Worm (Caenorhabditis elegans) whole organism, L1 larva: Measurements from ENCODE around the gene ZK1236.1.

Source experiments
- C04F5.9 ChIP-seq: sonication (generic microtip); optimal IDR thresholded peaks from 2 replicates; lab custom pipeline; 2016; ENCODE audit warnings: missing genetic modification characterization, missing compliant biosample characterization
- C34B4.2 ChIP-seq: sonication (generic microtip); optimal IDR thresholded peaks from 2 replicates; lab custom pipeline; 2017; ENCODE audit warnings: mild to moderate bottlenecking, missing genetic modification characterization, missing compliant biosample characterization
- Y116A8C.19 ChIP-seq: sonication (generic microtip); optimal IDR thresholded peaks from 2 replicates; lab custom pipeline; 2016; ENCODE audit warnings: missing compliant biosample characterization, missing genetic modification characterization, borderline replicate concordance
- aha-1 ChIP-seq: fragments of 150-350 bp; optimal IDR thresholded peaks from 2 replicates; lab custom pipeline; 2014; ENCODE audit warnings: missing biosample characterization, missing genetic modification characterization
- alr-1 ChIP-seq: fragments of 200-800 bp; sonication (Bioruptor generic); optimal IDR thresholded peaks from 2 replicates; lab custom pipeline; 2018; ENCODE audit warnings: borderline replicate concordance, mild to moderate bottlenecking, missing genetic modification characterization, missing compliant biosample characterization
- aly-2 ChIP-seq: fragments of 150-350 bp; optimal IDR thresholded peaks from 2 replicates; lab custom pipeline; 2014; ENCODE audit warnings: missing biosample characterization, missing genetic modification characterization
- ceh-63 ChIP-seq: fragments of 200-800 bp; sonication (Bioruptor generic); optimal IDR thresholded peaks from 2 replicates; lab custom pipeline; 2018; ENCODE audit warnings: mild to moderate bottlenecking, missing genetic modification characterization, missing compliant biosample characterization
- ceh-88 ChIP-seq: fragments of 200-800 bp; sonication (Bioruptor generic); IDR thresholded peaks from 2 replicates; pipeline ENCODE4 v1.3.6; 2022; ENCODE audit warnings: missing genetic modification characterization, missing compliant biosample characterization
- ces-1 ChIP-seq: fragments of 150-350 bp; optimal IDR thresholded peaks from 2 replicates; lab custom pipeline; 2014; ENCODE audit warnings: missing biosample characterization, missing genetic modification reagents, missing genetic modification characterization
- efl-1 ChIP-seq, 4 experiments: fragments of 150-350 bp; optimal IDR thresholded peaks in 3 of 4; peaks in 1 of 4; 1 replicate in 1 of 4; 2 replicates in 3 of 4; lab custom pipeline; 2014; ENCODE audit warnings: missing biosample characterization in 2 of 4, missing genetic modification characterization in 2 of 4, missing genetic modification reagents in 2 of 4
- egl-13 ChIP-seq: sonication (generic microtip); optimal IDR thresholded peaks from 2 replicates; lab custom pipeline; 2016; ENCODE audit warnings: missing genotype, missing genetic modification reagents, missing genetic modification characterization, missing compliant biosample characterization
- egl-27 ChIP-seq, 2 experiments: fragments of 150-350 bp in 1 of 2; sonication (generic microtip); optimal IDR thresholded peaks; 3 replicates each; lab custom pipeline; 2017 to 2018; ENCODE audit warnings: missing biosample characterization in 2 of 2, missing genetic modification characterization in 2 of 2, missing genetic modification reagents in 2 of 2
- elt-3 ChIP-seq, 6 experiments: fragments of 150-350 bp in 1 of 6; sonication (generic microtip); optimal IDR thresholded peaks; 2 replicates each; lab custom pipeline; 2017 to 2018; ENCODE audit warnings: missing biosample characterization in 6 of 6, missing genetic modification characterization in 6 of 6, inconsistent platforms in 1 of 6
- fkh-4 ChIP-seq: sonication (generic microtip); optimal IDR thresholded peaks from 2 replicates; lab custom pipeline; 2016; ENCODE audit warnings: missing compliant biosample characterization, missing genetic modification characterization, borderline replicate concordance
- fkh-8 ChIP-seq: sonication (generic microtip); optimal IDR thresholded peaks from 2 replicates; lab custom pipeline; 2016; ENCODE audit warnings: mild to moderate bottlenecking, missing genetic modification characterization, missing compliant biosample characterization
- hlh-4 ChIP-seq: sonication (generic microtip); optimal IDR thresholded peaks from 2 replicates; lab custom pipeline; 2016; ENCODE audit warnings: mild to moderate bottlenecking, missing genetic modification characterization, missing compliant biosample characterization
- hpl-2 ChIP-seq: fragments of 150-350 bp; optimal IDR thresholded peaks from 2 replicates; lab custom pipeline; 2014; ENCODE audit warnings: missing biosample characterization, missing genetic modification reagents, missing genetic modification characterization
- isw-1 ChIP-seq: fragments of 200-800 bp; sonication (Bioruptor generic); IDR thresholded peaks from 2 replicates; pipeline ENCODE4 v1.3.6; 2022; ENCODE audit warnings: missing genetic modification characterization, missing compliant biosample characterization
- lin-13 ChIP-seq: fragments of 150-350 bp; optimal IDR thresholded peaks from 2 replicates; lab custom pipeline; 2014; ENCODE audit warnings: missing biosample characterization, missing genetic modification reagents, missing genetic modification characterization
- lin-35 ChIP-seq, 2 experiments: fragments of 150-350 bp; optimal IDR thresholded peaks; 2 replicates each; lab custom pipeline; 2014; ENCODE audit warnings: missing biosample characterization in 2 of 2, missing genetic modification characterization in 2 of 2, missing genetic modification reagents in 2 of 2
- lin-39 ChIP-seq: fragments of 150-350 bp; optimal IDR thresholded peaks from 2 replicates; lab custom pipeline; 2014; ENCODE audit warnings: missing biosample characterization, missing genetic modification reagents, missing genetic modification characterization
- lir-3 ChIP-seq: sonication (generic microtip); optimal IDR thresholded peaks from 2 replicates; lab custom pipeline; 2016; ENCODE audit warnings: mild to moderate bottlenecking, missing genetic modification characterization, moderate library complexity, missing compliant biosample characterization; ENCODE audit not compliant: poor library complexity
- lsy-2 ChIP-seq, 2 experiments: fragments of 150-350 bp; optimal IDR thresholded peaks; 2 replicates each; lab custom pipeline; 2014; ENCODE audit warnings: missing biosample characterization in 2 of 2, missing genetic modification characterization in 2 of 2
- mdl-1 ChIP-seq, 2 experiments: fragments of 150-350 bp; optimal IDR thresholded peaks; 2 replicates each; lab custom pipeline; 2014 to 2017; ENCODE audit warnings: missing biosample characterization in 2 of 2, missing genetic modification characterization in 2 of 2, inconsistent platforms in 1 of 2
- mep-1 ChIP-seq: fragments of 150-350 bp; optimal IDR thresholded peaks from 2 replicates; lab custom pipeline; 2014; ENCODE audit warnings: missing biosample characterization, missing genetic modification characterization
- nhr-11 ChIP-seq: fragments of 150-350 bp; optimal IDR thresholded peaks from 2 replicates; lab custom pipeline; 2014; ENCODE audit warnings: missing biosample characterization, missing genetic modification characterization
- nhr-19 ChIP-seq: fragments of 200-800 bp; sonication (Bioruptor generic); conservative IDR thresholded peaks from 2 replicates; pipeline ENCODE4 v1.3.6; 2022; ENCODE audit warnings: missing genetic modification characterization, missing compliant biosample characterization
- nhr-20 ChIP-seq: sonication (generic microtip); optimal IDR thresholded peaks from 2 replicates; lab custom pipeline; 2016; ENCODE audit warnings: mild to moderate bottlenecking, missing genetic modification characterization, missing compliant biosample characterization
- nhr-28 ChIP-seq: fragments of 150-350 bp; optimal IDR thresholded peaks from 2 replicates; lab custom pipeline; 2014; ENCODE audit warnings: missing biosample characterization, missing genetic modification characterization
- nhr-71 ChIP-seq: sonication (generic microtip); optimal IDR thresholded peaks from 2 replicates; lab custom pipeline; 2016; ENCODE audit warnings: mild to moderate bottlenecking, missing genetic modification characterization, moderate library complexity, missing compliant biosample characterization
- nhr-76 ChIP-seq: sonication (generic microtip); optimal IDR thresholded peaks from 2 replicates; lab custom pipeline; 2017; ENCODE audit warnings: missing biosample characterization, missing genetic modification characterization
- nhr-77 ChIP-seq: fragments of 150-350 bp; optimal IDR thresholded peaks from 2 replicates; lab custom pipeline; 2014; ENCODE audit warnings: missing biosample characterization, missing genetic modification characterization
- nhr-85 ChIP-seq: sonication (generic microtip); peaks from one replicate; lab custom pipeline; 2016; ENCODE audit warnings: missing genetic modification characterization, inconsistent platforms, missing compliant biosample characterization
- nhr-90 ChIP-seq: sonication (generic microtip); optimal IDR thresholded peaks from 2 replicates; lab custom pipeline; 2016; ENCODE audit warnings: mild to moderate bottlenecking, missing genetic modification characterization, missing compliant biosample characterization; ENCODE audit not compliant: poor library complexity
- pqm-1 ChIP-seq: sonication (generic microtip); optimal IDR thresholded peaks from 3 replicates; lab custom pipeline; 2017; ENCODE audit warnings: missing biosample characterization, missing genetic modification characterization
- sox-4 ChIP-seq: sonication (generic microtip); optimal IDR thresholded peaks from 2 replicates; lab custom pipeline; 2016; ENCODE audit warnings: missing genetic modification characterization, missing compliant biosample characterization
- sptf-1 ChIP-seq: fragments of 150-350 bp; optimal IDR thresholded peaks from 2 replicates; lab custom pipeline; 2014; ENCODE audit warnings: missing biosample characterization, missing genetic modification characterization
- sup-37 ChIP-seq: fragments of 200-800 bp; sonication (Bioruptor generic); optimal IDR thresholded peaks from 2 replicates; lab custom pipeline; 2018; ENCODE audit warnings: mild to moderate bottlenecking, missing genetic modification characterization, missing compliant biosample characterization
- swsn-7 ChIP-seq: sonication (generic microtip); optimal IDR thresholded peaks from 2 replicates; lab custom pipeline; 2016; ENCODE audit warnings: missing genetic modification characterization, missing compliant biosample characterization
- tbx-2 ChIP-seq: sonication (generic microtip); optimal IDR thresholded peaks from 2 replicates; lab custom pipeline; 2016; ENCODE audit warnings: missing genetic modification characterization, missing compliant biosample characterization
- tlp-1 ChIP-seq: fragments of 150-350 bp; optimal IDR thresholded peaks from 2 replicates; lab custom pipeline; 2014; ENCODE audit warnings: missing biosample characterization, missing genetic modification characterization
- unc-130 ChIP-seq: fragments of 150-350 bp; optimal IDR thresholded peaks from 2 replicates; lab custom pipeline; 2017; ENCODE audit warnings: missing biosample characterization, missing genetic modification characterization, inconsistent platforms
- vab-15 ChIP-seq: sonication (generic microtip); optimal IDR thresholded peaks from 2 replicates; lab custom pipeline; 2017; ENCODE audit warnings: missing genotype, mild to moderate bottlenecking, missing genetic modification characterization, missing compliant biosample characterization
- zag-1 ChIP-seq: fragments of 150-350 bp; optimal IDR thresholded peaks from 2 replicates; lab custom pipeline; 2014; ENCODE audit warnings: missing biosample characterization, missing genetic modification characterization
- zip-4 ChIP-seq: fragments of 200-800 bp; sonication (Bioruptor generic); optimal IDR thresholded peaks from 2 replicates; lab custom pipeline; 2018; ENCODE audit warnings: mild to moderate bottlenecking, missing genetic modification characterization, moderate library complexity, missing compliant biosample characterization
- ztf-11 ChIP-seq, 2 experiments: sonication (generic microtip); optimal IDR thresholded peaks; 2 replicates each; lab custom pipeline; 2016 to 2017; ENCODE audit warnings: missing genetic modification characterization in 2 of 2, missing biosample characterization in 1 of 2, missing compliant biosample characterization in 1 of 2

Gene ZK1236.1

DNA sequence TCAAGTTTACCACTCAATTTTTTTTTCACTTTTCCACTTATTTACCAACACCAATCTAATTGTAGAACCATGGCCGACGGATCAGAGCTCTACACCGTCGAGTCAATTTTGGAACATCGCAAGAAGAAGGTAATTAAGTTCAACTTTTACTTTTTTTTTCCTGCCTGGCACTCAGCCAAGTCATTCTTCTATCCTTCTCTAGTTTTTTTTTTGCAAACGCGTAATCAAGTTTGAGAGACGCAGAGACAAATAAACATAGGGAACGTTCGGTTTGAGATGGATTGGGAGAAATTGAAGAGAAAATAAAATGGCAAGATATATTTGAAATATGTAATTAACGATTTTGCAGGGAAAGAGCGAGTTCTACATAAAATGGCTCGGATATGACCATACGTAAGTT, 2.8 kb upstream of the ZK1236.1 start, which contains the start of gene cec-1 (continued):
- TF ChIP-seq efl-1 (optimal IDR thresholded peaks at IDR 0.05; lab: Kevin White, UChicago) (no peak), efl-1 (GFP tag; optimal IDR thresholded peaks at IDR 0.05 in 1 of 2; lab: Kevin White, UChicago) (no peak), vab-15 (tag; lab: Kevin White, UChicago) (no peak), nhr-71 (tag; lab: Kevin White, UChicago) (no peak), mep-1 (peak; percentile 11), ceh-63 (GFP tag; lab: Kevin White, UChicago) (no peak), egl-27 (tag; optimal IDR thresholded peaks at IDR 0.05; lab: Kevin White, UChicago) (no peak), hlh-4 (tag; lab: Kevin White, UChicago) (no peak), nhr-11 (no peak), aly-2 (tag; lab: Kevin White, UChicago) (no peak), tlp-1 (tag; lab: Kevin White, UChicago) (no peak), pqm-1 (tag; lab: Kevin White, UChicago) (no peak), nhr-85 (tag; lab: Kevin White, UChicago) (peak; percentile 42), nhr-28 (tag; lab: Kevin White, UChicago) (no peak), tbx-2 (tag; lab: Kevin White, UChicago) (no peak), isw-1 (no peak), aha-1 (tag; lab: Kevin White, UChicago) (no peak), ztf-11 (tag; optimal IDR thresholded peaks at IDR 0.05; lab: Kevin White, UChicago) (no peak), lsy-2 (tag; optimal IDR thresholded peaks at IDR 0.05; lab: Kevin White, UChicago) (peak in 1 of 2 experiments; percentile 26), alr-1 (tag; lab: Kevin White, UChicago) (no peak), nhr-77 (no peak), sptf-1 (tag; lab: Kevin White, UChicago) (no peak), lin-39 (tag; lab: Kevin White, UChicago) (no peak), nhr-76 (no peak), unc-130 (tag; lab: Kevin White, UChicago) (no peak), mdl-1 (tag; optimal IDR thresholded peaks at IDR 0.05; lab: Kevin White, UChicago) (no peak), fkh-4 (no peak), nhr-90 (no peak), Y116A8C.19 (tag; lab: Kevin White, UChicago) (no peak), lir-3 (tag; lab: Kevin White, UChicago) (no peak), hpl-2 (no peak), C34B4.2 (no peak)

DNA sequence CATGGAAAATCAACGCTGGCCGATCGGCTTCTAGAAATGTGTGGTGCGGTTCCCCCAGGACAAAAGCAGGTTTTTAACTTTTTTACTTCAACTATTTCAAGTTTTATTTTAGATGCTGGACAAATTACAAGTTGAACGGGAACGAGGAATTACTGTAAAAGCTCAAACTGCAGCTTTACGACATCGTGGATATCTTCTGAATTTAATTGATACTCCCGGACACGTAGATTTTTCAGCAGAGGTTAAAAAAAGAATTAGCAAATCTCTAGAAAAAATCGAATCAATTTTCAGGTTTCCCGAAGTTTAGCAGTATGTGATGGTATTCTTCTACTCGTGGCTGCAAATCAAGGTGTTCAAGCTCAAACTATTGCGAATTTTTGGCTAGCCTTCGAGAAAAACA, 400 bp downstream of the ZK1236.1 start:
- no peak for TF ChIP-seq ceh-88 (GFP tag; lab: Robert Waterston, UW)
- no peak for TF ChIP-seq efl-1 (optimal IDR thresholded peaks at IDR 0.05; lab: Kevin White, UChicago)
- TF ChIP-seq efl-1 (GFP tag; optimal IDR thresholded peaks at IDR 0.05 in 1 of 2; lab: Kevin White, UChicago), result peak in 1 of 2 experiments; percentile 91
- TF ChIP-seq fkh-8 (tag; lab: Kevin White, UChicago), result no peak
- no peak for TF ChIP-seq lin-13 (GFP tag; lab: Kevin White, UChicago)
- TF ChIP-seq hlh-4 (tag; lab: Kevin White, UChicago), result no peak
- no peak for TF ChIP-seq lsy-2 (tag; optimal IDR thresholded peaks at IDR 0.05; lab: Kevin White, UChicago)

DNA sequence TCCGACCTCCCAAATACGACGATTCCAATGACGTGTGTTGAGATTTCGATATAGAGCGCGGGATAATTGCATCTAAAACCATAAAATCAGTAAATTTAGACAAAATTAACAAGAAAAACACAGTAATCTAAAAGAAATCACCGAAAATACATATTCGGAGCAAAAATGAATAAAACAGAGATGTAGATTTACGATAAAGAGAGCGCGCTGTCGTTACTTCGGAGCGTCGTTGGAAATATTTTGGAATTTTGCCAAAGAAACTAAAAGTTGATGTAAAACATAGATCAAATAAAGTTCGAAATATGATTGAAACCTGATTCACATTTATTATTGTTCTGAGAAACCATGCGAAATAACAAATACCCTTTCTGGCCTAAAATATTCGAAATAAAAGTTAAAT, 3.0 kb downstream of the ZK1236.1 start, which contains the start of gene ZK1236.5:
TSS of gene ZK1236.5 (minus strand) at position 72 of the 400 bp plus-strand sequence.
- no peak for TF ChIP-seq sox-4
- no peak for TF ChIP-seq lin-39 (tag; lab: Kevin White, UChicago)
- TF ChIP-seq tbx-2 (tag; lab: Kevin White, UChicago), result peak; percentile 11
- peak; percentile 18 for TF ChIP-seq swsn-7 (tag; lab: Kevin White, UChicago)
- no peak for TF ChIP-seq nhr-28 (tag; lab: Kevin White, UChicago)
- no peak for TF ChIP-seq lin-13 (GFP tag; lab: Kevin White, UChicago)
- no peak for TF ChIP-seq nhr-76
- no peak for TF ChIP-seq lir-3 (tag; lab: Kevin White, UChicago)
- peak; percentile 28 for TF ChIP-seq fkh-8 (tag; lab: Kevin White, UChicago)
- TF ChIP-seq C04F5.9, result no peak
- no peak for TF ChIP-seq sup-37 (GFP tag; lab: Kevin White, UChicago)
- no peak for TF ChIP-seq sptf-1 (tag; lab: Kevin White, UChicago)
- TF ChIP-seq lin-35 (GFP tag; optimal IDR thresholded peaks at IDR 0.05; lab: Kevin White, UChicago), result peak; percentile 43 to 67
- 0 out of 2 replicates have a peak, but pooled peaks have one; percentile 9 for TF ChIP-seq nhr-19
- TF ChIP-seq elt-3 (tag; optimal IDR thresholded peaks at IDR 0.05; lab: Kevin White, UChicago), result no peak
- TF ChIP-seq ces-1, result no peak
- TF ChIP-seq zag-1 (tag; lab: Kevin White, UChicago), result no peak
- TF ChIP-seq egl-13, result no peak
- no peak for TF ChIP-seq zip-4 (GFP tag; lab: Kevin White, UChicago)
- peak; percentile 39 for TF ChIP-seq nhr-85 (tag; lab: Kevin White, UChicago)
- peak; percentile 45 for TF ChIP-seq nhr-71 (tag; lab: Kevin White, UChicago)
- peak; percentile 49 for TF ChIP-seq mep-1
- TF ChIP-seq nhr-20 (tag; lab: Kevin White, UChicago), result no peak
- TF ChIP-seq nhr-11, result no peak
- no peak for TF ChIP-seq pqm-1 (tag; lab: Kevin White, UChicago)
- TF ChIP-seq ztf-11 (tag; optimal IDR thresholded peaks at IDR 0.05; lab: Kevin White, UChicago), result no peak
- no peak for TF ChIP-seq mdl-1 (tag; optimal IDR thresholded peaks at IDR 0.05; lab: Kevin White, UChicago)
- no peak for TF ChIP-seq Y116A8C.19 (tag; lab: Kevin White, UChicago)
